Worm (Caenorhabditis elegans) whole organism, L3 larva: ENCODE results near the gene srw-95.

Experiments used
- R02D3.7 ChIP-seq: fragments of 150-350 bp; optimal IDR thresholded peaks from 2 replicates; lab custom pipeline; 2014; ENCODE audit warnings: missing biosample characterization, missing genetic modification characterization
- ama-1 ChIP-seq: fragments of 150-350 bp; optimal IDR thresholded peaks from 2 replicates; lab custom pipeline; 2018
- egl-5 ChIP-seq: fragments of 150-350 bp; optimal IDR thresholded peaks from 2 replicates; lab custom pipeline; 2017; ENCODE audit warnings: missing biosample characterization, missing genetic modification reagents, missing genetic modification characterization, inconsistent platforms
- elt-2 ChIP-seq: sonication (generic microtip); optimal IDR thresholded peaks from 2 replicates; lab custom pipeline; 2016; ENCODE audit warnings: missing genetic modification reagents, mild to moderate bottlenecking, missing genetic modification characterization, missing compliant biosample characterization
- fkh-10 ChIP-seq: sonication (generic microtip); optimal IDR thresholded peaks from 2 replicates; lab custom pipeline; 2017; ENCODE audit warnings: missing biosample characterization, missing genetic modification reagents, missing genetic modification characterization
- nfya-1 ChIP-seq: sonication (generic microtip); optimal IDR thresholded peaks from 2 replicates; lab custom pipeline; 2017; ENCODE audit warnings: missing genetic modification characterization, mild to moderate bottlenecking, missing compliant biosample characterization, antibody characterized with exemption, moderate library complexity; ENCODE audit not compliant: insufficient read depth
- nhr-12 ChIP-seq: fragments of 150-350 bp; optimal IDR thresholded peaks from 2 replicates; lab custom pipeline; 2014; ENCODE audit warnings: missing biosample characterization, missing genetic modification characterization
- nhr-28 ChIP-seq: fragments of 150-350 bp; optimal IDR thresholded peaks from 2 replicates; lab custom pipeline; 2014; ENCODE audit warnings: missing biosample characterization, missing genetic modification characterization
- pqm-1 ChIP-seq: fragments of 150-350 bp; optimal IDR thresholded peaks from 2 replicates; lab custom pipeline; 2017; ENCODE audit warnings: missing biosample characterization, missing genetic modification characterization, inconsistent platforms
- sea-2 ChIP-seq: fragments of 150-350 bp; sonication (generic microtip); optimal IDR thresholded peaks from 4 replicates; lab custom pipeline; 2014; ENCODE audit warnings: missing biosample characterization, missing genetic modification reagents, missing genetic modification characterization
- unc-39 ChIP-seq: sonication (generic microtip); optimal IDR thresholded peaks from 4 replicates; lab custom pipeline; 2017; ENCODE audit warnings: missing biosample characterization, missing genetic modification characterization

DNA sequence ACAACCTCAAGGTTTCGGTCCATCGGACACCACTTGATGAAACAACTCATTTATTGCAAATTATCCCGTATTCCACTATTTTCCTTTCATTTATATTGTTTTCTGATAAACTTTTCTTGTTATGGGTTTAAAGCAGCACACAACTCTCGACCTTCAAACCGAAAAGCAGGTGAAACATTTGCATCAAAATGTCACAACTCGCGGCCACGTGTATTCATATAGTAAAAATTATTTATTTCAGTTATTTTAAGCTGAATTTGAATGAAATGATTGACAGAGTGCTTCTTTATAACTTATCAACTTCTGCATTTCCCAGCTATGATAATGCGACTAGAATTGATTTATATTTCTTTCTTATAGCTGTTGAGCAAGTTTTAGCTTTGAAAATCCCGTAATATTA is at the start of gene srw-95:
- no peak for TF ChIP-seq elt-2 (tag; lab: Kevin White, UChicago)
- no peak for TF ChIP-seq unc-39 (tag; lab: Kevin White, UChicago)
- TF ChIP-seq fkh-10 = no peak
- no peak for TF ChIP-seq nfya-1 (tag; lab: Kevin White, UChicago)
- no peak for TF ChIP-seq ama-1 (lab: Kevin White, UChicago)
- TF ChIP-seq egl-5 = no peak
- TF ChIP-seq sea-2 (GFP tag; lab: Kevin White, UChicago) = no peak
- no peak for TF ChIP-seq pqm-1 (tag; lab: Kevin White, UChicago)
- no peak for TF ChIP-seq nhr-28 (tag; lab: Kevin White, UChicago)
- no peak for TF ChIP-seq nhr-12 (tag; lab: Kevin White, UChicago)
- no peak for TF ChIP-seq R02D3.7
